Fruit fly (Drosophila melanogaster): Measurements from ENCODE around the gene bbg.

DNA sequence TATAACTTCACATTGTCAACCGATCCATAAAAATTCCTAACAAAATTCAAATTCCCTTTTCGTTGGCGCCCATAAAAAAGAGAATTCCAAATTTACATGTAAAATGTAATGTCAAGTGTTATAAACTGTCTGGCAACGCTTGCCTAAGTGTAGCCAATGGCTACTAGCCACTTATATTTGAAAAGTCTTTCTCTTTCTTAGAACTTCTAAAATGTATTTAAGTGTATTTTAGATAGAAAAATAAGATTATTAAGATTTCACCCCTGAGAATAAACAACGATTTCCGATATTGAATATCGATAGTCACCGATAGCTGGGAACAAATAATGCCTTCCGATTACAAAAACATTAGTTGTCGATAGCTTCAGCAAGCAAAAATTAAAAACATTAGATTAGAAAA, 23.6 kb upstream of the bbg start, which contains the start of gene CG34039:
- TF ChIP-seq esn (GFP tag; optimal IDR thresholded peaks at IDR 0.05) (peak; percentile 21), CG11294 (GFP tag; IDR thresholded peaks at IDR 0.05) (no peak), CG6808 (GFP tag; optimal IDR thresholded peaks at IDR 0.05) (no peak), Sox15 (GFP tag; optimal IDR thresholded peaks at IDR 0.05) (no peak), CG11902 (GFP tag; optimal IDR thresholded peaks at IDR 0.05) (no peak), CG3919 (GFP tag; optimal IDR thresholded peaks at IDR 0.05) (no peak), OdsH (GFP tag; optimal IDR thresholded peaks at IDR 0.05) (no peak), Hr39 (GFP tag; optimal IDR thresholded peaks at IDR 0.05) (no peak)

Data from whole organism, prepupa.